Fruit fly (Drosophila melanogaster) whole organism, pupa: Measurements from ENCODE around the gene CG42654.
A peak's percentile ranks its signal among the peaks of the same experiment; 100 is the strongest.

ENCODE experiments used
- CG10348 ChIP-seq: fragments of 200-800 bp; sonication (Bioruptor generic); IDR thresholded peaks from 2 replicates; pipeline ENCODE4 v1.3.6; 2022; ENCODE audit warnings: missing biosample characterization, missing genetic modification characterization
- CG12605 ChIP-seq: fragments of 200-800 bp; sonication (Bioruptor generic); IDR thresholded peaks from 2 replicates; pipeline ENCODE4 v1.3.6; 2022; ENCODE audit warnings: missing biosample characterization, missing genetic modification characterization
- CG13204 ChIP-seq: fragments of 200-800 bp; sonication (Bioruptor generic); optimal IDR thresholded peaks from 2 replicates; lab custom pipeline; 2018; ENCODE audit warnings: missing biosample characterization, mild to moderate bottlenecking, missing genetic modification characterization, moderate library complexity
- CG14655 ChIP-seq: fragments of 200-800 bp; sonication (Bioruptor generic); optimal IDR thresholded peaks from 3 replicates; lab custom pipeline; 2017; ENCODE audit warnings: mild to moderate bottlenecking, missing biosample characterization, missing genetic modification reagents, missing genetic modification characterization
- CG15710 ChIP-seq: fragments of 200-800 bp; sonication (Bioruptor generic); optimal IDR thresholded peaks from 2 replicates; lab custom pipeline; 2018; ENCODE audit warnings: missing biosample characterization, mild to moderate bottlenecking, missing genetic modification characterization, moderate library complexity
- CG17806 ChIP-seq: fragments of 200-800 bp; sonication (Bioruptor generic); optimal IDR thresholded peaks from 2 replicates; lab custom pipeline; 2018; ENCODE audit warnings: missing biosample characterization, mild to moderate bottlenecking, missing genetic modification characterization, moderate library complexity
- CG32121 ChIP-seq: fragments of 200-800 bp; sonication (Bioruptor generic); IDR thresholded peaks from 2 replicates; pipeline ENCODE4 v1.3.6; 2022; ENCODE audit warnings: missing biosample characterization, missing genetic modification characterization
- CG34367 ChIP-seq: fragments of 200-800 bp; sonication (Bioruptor generic); optimal IDR thresholded peaks from 2 replicates; lab custom pipeline; 2018; ENCODE audit warnings: missing biosample characterization, mild to moderate bottlenecking, missing genetic modification characterization
- CG4496 ChIP-seq: fragments of 200-800 bp; sonication (Bioruptor generic); IDR thresholded peaks from 3 replicates; pipeline ENCODE4 v1.3.6; 2022; ENCODE audit warnings: missing biosample characterization, missing genetic modification characterization
- CG8159 ChIP-seq: fragments of 200-800 bp; sonication (Bioruptor generic); optimal IDR thresholded peaks from 3 replicates; lab custom pipeline; 2018; ENCODE audit warnings: missing biosample characterization, mild to moderate bottlenecking, missing genetic modification characterization, moderate library complexity
- CG8301 ChIP-seq: fragments of 200-800 bp; sonication (Bioruptor generic); optimal IDR thresholded peaks from 2 replicates; lab custom pipeline; 2018; ENCODE audit warnings: missing biosample characterization, mild to moderate bottlenecking, missing genetic modification characterization
- CG9948 ChIP-seq: fragments of 200-800 bp; sonication (Bioruptor generic); optimal IDR thresholded peaks from 2 replicates; lab custom pipeline; 2018; ENCODE audit warnings: missing biosample characterization, mild to moderate bottlenecking, missing genetic modification characterization, moderate library complexity
- D1 ChIP-seq: fragments of 200-800 bp; sonication (Bioruptor generic); optimal IDR thresholded peaks from 2 replicates; lab custom pipeline; 2018; ENCODE audit warnings: missing biosample characterization, mild to moderate bottlenecking, missing genetic modification characterization, moderate library complexity
- EcR ChIP-seq: fragments of 200-800 bp; sonication (Bioruptor generic); optimal IDR thresholded peaks from 3 replicates; lab custom pipeline; 2019; ENCODE audit warnings: missing biosample characterization, missing genetic modification characterization, mild to moderate bottlenecking, moderate library complexity, missing genetic modification reagents
- Ets98B ChIP-seq: fragments of 200-800 bp; sonication (Bioruptor generic); IDR thresholded peaks from 2 replicates; pipeline ENCODE4 v1.3.6; 2022; ENCODE audit warnings: missing biosample characterization, missing genetic modification characterization
- Pif1A ChIP-seq: fragments of 200-800 bp; sonication (Bioruptor generic); optimal IDR thresholded peaks from 3 replicates; lab custom pipeline; 2016; ENCODE audit warnings: missing biosample characterization, missing genetic modification characterization
- Pif1B ChIP-seq: fragments of 200-800 bp; sonication (Bioruptor generic); optimal IDR thresholded peaks from 3 replicates; lab custom pipeline; 2016; ENCODE audit warnings: missing biosample characterization, missing genetic modification characterization
- Snoo ChIP-seq: fragments of 200-800 bp; sonication (Bioruptor generic); optimal IDR thresholded peaks from 3 replicates; lab custom pipeline; 2017; ENCODE audit warnings: missing biosample characterization, mild to moderate bottlenecking, missing genetic modification characterization, inconsistent platforms
- fd96Ca ChIP-seq: fragments of 200-800 bp; sonication (Bioruptor generic); IDR thresholded peaks from 3 replicates; pipeline ENCODE4 v1.3.6; 2022; ENCODE audit warnings: missing biosample characterization, missing genetic modification characterization
- gl ChIP-seq: fragments of 200-800 bp; sonication (Bioruptor generic); optimal IDR thresholded peaks from 2 replicates; lab custom pipeline; 2018; ENCODE audit warnings: missing biosample characterization, mild to moderate bottlenecking, missing genetic modification characterization
- rn ChIP-seq: fragments of 200-800 bp; sonication (Bioruptor generic); IDR thresholded peaks from 2 replicates; pipeline ENCODE4 v1.3.6; 2022; ENCODE audit warnings: missing biosample characterization, missing genetic modification characterization

The CG42654 gene

dm6 chr3L:19954426-19954825 is at the start of gene CG42654:
Gene CG42654 (minus strand): TSS chr3L:19954526.
- no peak for TF ChIP-seq CG12605 (GFP tag; lab: Robert Waterston, UW)
- no peak for TF ChIP-seq CG34367 (tag; lab: Kevin White, UChicago)
- TF ChIP-seq CG14655 = no peak
- no peak for TF ChIP-seq CG4496 (GFP tag; lab: Robert Waterston, UW)
- TF ChIP-seq Pif1A = no peak
- TF ChIP-seq CG10348 (GFP tag; lab: Robert Waterston, UW) = no peak
- TF ChIP-seq D1 (tag; lab: Kevin White, UChicago) = no peak
- TF ChIP-seq CG17806 (tag; lab: Kevin White, UChicago) = no peak
- TF ChIP-seq CG13204 = no peak
- no peak for TF ChIP-seq CG8301
- TF ChIP-seq EcR (GFP tag; lab: Kevin White, UChicago) = no peak
- no peak for TF ChIP-seq Pif1B
- TF ChIP-seq CG8159 = no peak
- TF ChIP-seq fd96Ca = no peak
- TF ChIP-seq Ets98B = no peak
- no peak for TF ChIP-seq CG15710 (tag; lab: Kevin White, UChicago)

- TF ChIP-seq CG32121 (no peak), CG4496 (GFP tag; lab: Robert Waterston, UW) (0 out of 3 replicates have a peak, but pooled peaks have one; percentile 4)
Measured at dm6 chr3L:20003235-20003493, 48.8 kb upstream of the CG42654 start.

- TF ChIP-seq CG9948 = peak; percentile 86
- peak; percentile 93 for TF ChIP-seq Ets98B
- no peak for TF ChIP-seq EcR (GFP tag; lab: Kevin White, UChicago)
- TF ChIP-seq CG14655 = peak; percentile 89
- TF ChIP-seq CG34367 (tag; lab: Kevin White, UChicago) = peak; percentile 83
- peak; percentile 80 for TF ChIP-seq Pif1B
- TF ChIP-seq CG12605 (GFP tag; lab: Robert Waterston, UW) = peak; percentile 89
- peak; percentile 96 for TF ChIP-seq CG4496 (GFP tag; lab: Robert Waterston, UW)
- TF ChIP-seq gl (tag; lab: Kevin White, UChicago) = peak; percentile 83
- TF ChIP-seq fd96Ca = no peak
- TF ChIP-seq CG13204 = no peak
- TF ChIP-seq CG10348 (GFP tag; lab: Robert Waterston, UW) = 0 out of 2 replicates have a peak, but pooled peaks have one; percentile 20
- TF ChIP-seq CG8159 = peak; percentile 92
- TF ChIP-seq D1 (tag; lab: Kevin White, UChicago) = peak; percentile 81
- peak; percentile 92 for TF ChIP-seq CG15710 (tag; lab: Kevin White, UChicago)
- TF ChIP-seq CG32121 = peak; percentile 90
- peak; percentile 89 for TF ChIP-seq Pif1A
- TF ChIP-seq CG17806 (tag; lab: Kevin White, UChicago) = peak; percentile 92
- peak; percentile 87 for TF ChIP-seq CG8301
- TF ChIP-seq Snoo = peak; percentile 91
- TF ChIP-seq rn = no peak; the same call in 1 of the 2 replicates
Measured at dm6 chr3L:20002482-20003234, 48.3 kb upstream of the CG42654 start, which contains the start of gene CG7668. Gene CG7668 (plus strand): TSS chr3L:20002736.

- TF ChIP-seq CG8301 (no peak), CG10348 (GFP tag; lab: Robert Waterston, UW) (no peak)
Measured at dm6 chr3L:20000878-20001640, 46.7 kb upstream of the CG42654 start.

DNA sequence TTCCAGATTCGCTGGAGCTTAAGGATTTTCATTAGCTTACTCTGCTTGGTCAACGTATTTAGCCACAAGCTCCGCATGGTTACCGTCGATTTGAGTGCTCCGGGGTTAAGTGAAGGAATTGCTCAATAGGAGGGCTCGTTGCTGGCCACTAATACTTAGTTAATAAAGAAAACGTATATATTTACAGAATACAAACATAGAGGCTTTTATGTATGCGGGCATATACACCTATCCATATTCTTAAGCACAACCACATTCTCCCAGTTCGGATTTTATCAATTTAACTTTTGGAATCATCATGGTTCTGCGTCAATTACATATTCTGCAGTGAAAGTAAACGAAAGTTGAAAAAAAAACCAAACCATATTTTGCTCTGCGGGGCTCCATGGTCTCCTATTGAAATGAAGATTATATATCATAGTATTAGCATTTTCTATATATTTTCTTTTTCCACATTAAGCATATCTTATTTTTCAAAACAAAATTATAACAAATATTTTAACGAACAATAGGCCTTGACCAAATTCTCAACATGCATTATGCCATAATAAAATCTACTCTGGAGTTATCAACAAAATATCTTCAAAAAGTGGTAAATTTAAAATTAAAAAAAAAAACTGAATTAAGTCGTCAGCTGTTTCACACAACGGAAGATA is 45.9 kb upstream of the CG42654 start, which contains the start of the genes Tom20 and Gabat:
Gene Tom20, plus strand, starts transcription at position 564 of the 656 bp plus-strand sequence.
Gene Gabat, minus strand, starts transcription at position 606 of the 656 bp plus-strand sequence.
- TF ChIP-seq rn = no peak
- TF ChIP-seq Snoo = no peak
- TF ChIP-seq CG34367 (tag; lab: Kevin White, UChicago) = no peak
- TF ChIP-seq CG17806 (tag; lab: Kevin White, UChicago) = no peak
- TF ChIP-seq CG15710 (tag; lab: Kevin White, UChicago) = no peak
- no peak for TF ChIP-seq CG8301
- no peak for TF ChIP-seq Pif1A
- no peak for TF ChIP-seq gl (tag; lab: Kevin White, UChicago)
- no peak for TF ChIP-seq CG9948
- no peak for TF ChIP-seq CG8159
- no peak for TF ChIP-seq CG12605 (GFP tag; lab: Robert Waterston, UW)
- no peak for TF ChIP-seq Ets98B
- TF ChIP-seq D1 (tag; lab: Kevin White, UChicago) = no peak
- no peak for TF ChIP-seq fd96Ca
- no peak for TF ChIP-seq CG14655
- no peak for TF ChIP-seq CG13204
- TF ChIP-seq Pif1B = no peak
- TF ChIP-seq CG32121 = no peak
- no peak for TF ChIP-seq CG10348 (GFP tag; lab: Robert Waterston, UW)

- TF ChIP-seq CG15710 (tag; lab: Kevin White, UChicago) = no peak
- no peak for TF ChIP-seq CG8159
- TF ChIP-seq rn = no peak
- no peak for TF ChIP-seq CG10348 (GFP tag; lab: Robert Waterston, UW)
Measured at dm6 chr3L:19994015-19994414, 39.7 kb upstream of the CG42654 start.
